Fruit fly (Drosophila melanogaster) whole organism, wandering third instar larva: ENCODE measurements around the gene CG32302.
A peak's percentile ranks its signal among the peaks of the same experiment; 100 is the strongest.

Source experiments
- Abd-B ChIP-seq: fragments of >200 bp; optimal IDR thresholded peaks from 2 replicates; lab custom pipeline; 2017; ENCODE audit warnings: missing biosample characterization, missing genetic modification characterization
- CG32264 ChIP-seq: fragments of 200-800 bp; sonication (Bioruptor generic); optimal IDR thresholded peaks from 2 replicates; lab custom pipeline; 2016; ENCODE audit warnings: missing biosample characterization, missing genetic modification characterization
- CG9705 ChIP-seq: fragments of 200-800 bp; sonication (Bioruptor generic); optimal IDR thresholded peaks from 2 replicates; lab custom pipeline; 2018; ENCODE audit warnings: missing biosample characterization, mild to moderate bottlenecking, missing genetic modification characterization
- Dfd ChIP-seq: fragments of >200 bp; optimal IDR thresholded peaks from 2 replicates; lab custom pipeline; 2017; ENCODE audit warnings: missing biosample characterization, missing genetic modification characterization
- Dif ChIP-seq: fragments of 200-275, 200-300 bp; sonication (Bioruptor generic); optimal IDR thresholded peaks from 2 replicates; lab custom pipeline; 2018; ENCODE audit warnings: missing biosample characterization, missing genetic modification characterization; ENCODE audit not compliant: partially characterized antibody
- HLH106 ChIP-seq: fragments of 200-800 bp; optimal IDR thresholded peaks from 3 replicates; lab custom pipeline; 2019; ENCODE audit warnings: missing biosample characterization, mild to moderate bottlenecking, missing genetic modification characterization, moderate library complexity
- Hnf4 ChIP-seq: fragments of 200-800 bp; sonication (Bioruptor generic); optimal IDR thresholded peaks from 2 replicates; lab custom pipeline; 2016; ENCODE audit warnings: missing biosample characterization, mild to moderate bottlenecking, missing genetic modification characterization
- Hr83 ChIP-seq: fragments of 200-300 bp; sonication (Bioruptor generic); optimal IDR thresholded peaks from 2 replicates; lab custom pipeline; 2016; ENCODE audit warnings: missing biosample characterization, mild to moderate bottlenecking, missing genetic modification characterization, moderate library complexity; ENCODE audit not compliant: poor library complexity, severe bottlenecking
- Jra ChIP-seq: sonication (Bioruptor generic); optimal IDR thresholded peaks from 2 replicates; lab custom pipeline; 2016; ENCODE audit warnings: missing biosample characterization, missing genetic modification characterization
- Mio ChIP-seq: sonication (Bioruptor generic); optimal IDR thresholded peaks from 2 replicates; lab custom pipeline; 2016; ENCODE audit warnings: missing biosample characterization, missing genetic modification characterization
- Myc ChIP-seq: fragments of >200 bp; optimal IDR thresholded peaks from 2 replicates; lab custom pipeline; 2017
- N ChIP-seq: fragments of >200 bp; optimal IDR thresholded peaks from 2 replicates; lab custom pipeline; 2018; ENCODE audit warnings: missing biosample characterization, missing external identifiers, missing genetic modification characterization
- OdsH ChIP-seq: fragments of 200-800 bp; sonication (Bioruptor generic); optimal IDR thresholded peaks from 2 replicates; lab custom pipeline; 2016; ENCODE audit warnings: missing biosample characterization, mild to moderate bottlenecking, missing genetic modification characterization
- Rel ChIP-seq, 2 experiments: fragments of 200-800 bp; sonication (Bioruptor generic) in 1 of 2; optimal IDR thresholded peaks; 2 replicates in 1 of 2; 3 replicates in 1 of 2; lab custom pipeline; 2016 to 2019; ENCODE audit warnings: mild to moderate bottlenecking in 2 of 2, missing biosample characterization in 2 of 2, missing genetic modification characterization in 2 of 2, moderate library complexity in 1 of 2
- Sp1 ChIP-seq: fragments of 200-800 bp; sonication (Bioruptor generic); optimal IDR thresholded peaks from 3 replicates; lab custom pipeline; 2019; ENCODE audit warnings: missing biosample characterization, mild to moderate bottlenecking, missing genetic modification characterization, moderate library complexity
- Vsx2 ChIP-seq: fragments of 200-300, 225-300 bp; sonication (Bioruptor generic); optimal IDR thresholded peaks from 2 replicates; lab custom pipeline; 2018; ENCODE audit warnings: missing biosample characterization, missing genetic modification characterization; ENCODE audit not compliant: partially characterized antibody
- br ChIP-seq: fragments of 200-800 bp; sonication (Bioruptor generic); optimal IDR thresholded peaks from 2 replicates; lab custom pipeline; 2016; ENCODE audit warnings: missing biosample characterization, missing genetic modification characterization
- brk ChIP-seq: fragments of 200-800 bp; sonication (Bioruptor generic); optimal IDR thresholded peaks from 2 replicates; lab custom pipeline; 2016; ENCODE audit warnings: missing biosample characterization, mild to moderate bottlenecking, missing genetic modification characterization
- dsf ChIP-seq: sonication (Bioruptor generic); optimal IDR thresholded peaks from 2 replicates; lab custom pipeline; 2016; ENCODE audit warnings: missing biosample characterization, missing genetic modification characterization, borderline replicate concordance
- ey ChIP-seq: fragments of 200-800 bp; sonication (Bioruptor generic); optimal IDR thresholded peaks from 2 replicates; lab custom pipeline; 2016; ENCODE audit warnings: missing biosample characterization, missing genetic modification characterization
- foxo ChIP-seq, 2 experiments: fragments of 200-800 bp; sonication (Bioruptor generic); optimal IDR thresholded peaks; 2 replicates in 1 of 2; 3 replicates in 1 of 2; lab custom pipeline; 2016 to 2017; ENCODE audit warnings: missing biosample characterization in 2 of 2, missing genetic modification characterization in 2 of 2
- fru ChIP-seq: fragments of 200-800 bp; sonication (Bioruptor generic); optimal IDR thresholded peaks from 3 replicates; lab custom pipeline; 2016; ENCODE audit warnings: missing biosample characterization, mild to moderate bottlenecking, missing genetic modification characterization
- jim ChIP-seq: fragments of 175-275, 200-325 bp; sonication (Bioruptor generic); optimal IDR thresholded peaks from 2 replicates; lab custom pipeline; 2016; ENCODE audit warnings: missing biosample characterization, mild to moderate bottlenecking, missing genetic modification characterization
- lola ChIP-seq: fragments of >200 bp; optimal IDR thresholded peaks from 2 replicates; lab custom pipeline; 2017; ENCODE audit warnings: missing biosample characterization, missing genetic modification characterization
- pan ChIP-seq: fragments of >200 bp; optimal IDR thresholded peaks from 2 replicates; lab custom pipeline; 2017
- psq ChIP-seq: fragments of 200-800 bp; sonication (Bioruptor generic); optimal IDR thresholded peaks from 3 replicates; lab custom pipeline; 2017; ENCODE audit warnings: missing biosample characterization, mild to moderate bottlenecking, missing genetic modification characterization, moderate library complexity
- sv ChIP-seq: fragments of 200-800 bp; sonication (Bioruptor generic); optimal IDR thresholded peaks from 3 replicates; lab custom pipeline; 2016; ENCODE audit warnings: missing biosample characterization, missing genetic modification characterization
- usp ChIP-seq: fragments of >200 bp; optimal IDR thresholded peaks from 2 replicates; lab custom pipeline; 2017; ENCODE audit warnings: missing biosample characterization, missing genetic modification characterization
- woc ChIP-seq: sonication (Bioruptor generic); optimal IDR thresholded peaks from 2 replicates; lab custom pipeline; 2016; ENCODE audit warnings: missing biosample characterization, mild to moderate bottlenecking, missing genetic modification characterization

CG32302 gene

dm6 chr3L:2243846-2244528 lies 24.6 kb upstream of the CG32302 start, which contains the start of gene CG32301:
Gene CG32301 (plus strand): TSS chr3L:2244478.
- TF ChIP-seq pan (lab: Kevin White, UChicago): no peak
- peak; percentile 96 for TF ChIP-seq Myc (lab: Kevin White, UChicago)
- TF ChIP-seq Mio (GFP tag; lab: Kevin White, UChicago): no peak
- TF ChIP-seq Jra (GFP tag; lab: Kevin White, UChicago): no peak
- TF ChIP-seq fru (GFP tag; lab: Kevin White, UChicago): no peak
- no peak for TF ChIP-seq Abd-B (GFP tag; lab: Kevin White, UChicago)
- no peak for TF ChIP-seq Rel (GFP tag; optimal IDR thresholded peaks at IDR 0.05; lab: Kevin White, UChicago)
- TF ChIP-seq Rel (tag; optimal IDR thresholded peaks at IDR 0.05; lab: Kevin White, UChicago): no peak
- TF ChIP-seq Vsx2: peak; percentile 46
- TF ChIP-seq lola (GFP tag; lab: Kevin White, UChicago): no peak
- peak; percentile 15 for TF ChIP-seq N (GFP tag; lab: Kevin White, UChicago)
- TF ChIP-seq Hnf4 (GFP tag; lab: Kevin White, UChicago): no peak
- TF ChIP-seq Dif (GFP tag; lab: Kevin White, UChicago): no peak
- no peak for TF ChIP-seq CG9705 (GFP tag; lab: Kevin White, UChicago)
- no peak for TF ChIP-seq br (GFP tag; lab: Kevin White, UChicago)
- TF ChIP-seq Hr83 (GFP tag; lab: Kevin White, UChicago): no peak
- TF ChIP-seq Dfd: no peak
- TF ChIP-seq, all 38 proteins: peak for 3

- TF ChIP-seq brk: no peak
- no peak for TF ChIP-seq foxo (GFP tag; optimal IDR thresholded peaks at IDR 0.05; lab: Kevin White, UChicago)
Observed at dm6 chr3L:2248335-2248734, 20.3 kb upstream of the CG32302 start, which contains the start of gene CG32305. Gene CG32305 (plus strand): TSS chr3L:2248635.

dm6 chr3L:2253962-2254662 lies 14.5 kb upstream of the CG32302 start:
- peak; percentile 64 for TF ChIP-seq Hr83 (GFP tag; lab: Kevin White, UChicago)
- TF ChIP-seq lola (GFP tag; lab: Kevin White, UChicago): no peak
- TF ChIP-seq, all 38 proteins: peak for 1

- TF ChIP-seq brk: no peak
- TF ChIP-seq Rel (GFP tag; optimal IDR thresholded peaks at IDR 0.05; lab: Kevin White, UChicago): no peak
- no peak for TF ChIP-seq Rel (tag; optimal IDR thresholded peaks at IDR 0.05; lab: Kevin White, UChicago)
- no peak for TF ChIP-seq Dfd
- TF ChIP-seq N (GFP tag; lab: Kevin White, UChicago): no peak
- no peak for TF ChIP-seq lola (GFP tag; lab: Kevin White, UChicago)
- no peak for TF ChIP-seq woc
- TF ChIP-seq ey: no peak
- no peak for TF ChIP-seq Dif (GFP tag; lab: Kevin White, UChicago)
- TF ChIP-seq jim: no peak
- no peak for TF ChIP-seq Mio (GFP tag; lab: Kevin White, UChicago)
- TF ChIP-seq CG9705 (GFP tag; lab: Kevin White, UChicago): no peak
- no peak for TF ChIP-seq Jra (GFP tag; lab: Kevin White, UChicago)
- TF ChIP-seq dsf: no peak
- no peak for TF ChIP-seq usp
- no peak for TF ChIP-seq fru (GFP tag; lab: Kevin White, UChicago)
Observed at dm6 chr3L:2255775-2256174, 12.8 kb upstream of the CG32302 start.

dm6 chr3L:2256422-2257172 lies 12.0 kb upstream of the CG32302 start:
- TF ChIP-seq brk (no peak), Rel (GFP tag; optimal IDR thresholded peaks at IDR 0.05; lab: Kevin White, UChicago) (no peak), Rel (tag; optimal IDR thresholded peaks at IDR 0.05; lab: Kevin White, UChicago) (no peak), Jra (GFP tag; lab: Kevin White, UChicago) (no peak), sv (GFP tag; lab: Kevin White, UChicago) (no peak), Hr83 (GFP tag; lab: Kevin White, UChicago) (no peak), Sp1 (GFP tag; lab: Kevin White, UChicago) (no peak), fru (GFP tag; lab: Kevin White, UChicago) (no peak), dsf (no peak), OdsH (GFP tag; lab: Kevin White, UChicago) (no peak), Hnf4 (GFP tag; lab: Kevin White, UChicago) (no peak), psq (GFP tag; lab: Kevin White, UChicago) (no peak), CG32264 (GFP tag; lab: Kevin White, UChicago) (no peak), HLH106 (no peak), CG9705 (GFP tag; lab: Kevin White, UChicago) (no peak), Myc (lab: Kevin White, UChicago) (no peak), jim (no peak), Mio (GFP tag; lab: Kevin White, UChicago) (no peak)
